Worm (Caenorhabditis elegans) whole organism, early embryonic: Measurements from ENCODE around the gene elmd-1.

Source experiments
- B0310.2 ChIP-seq: sonication (generic microtip); optimal IDR thresholded peaks from 2 replicates; lab custom pipeline; 2016; ENCODE audit warnings: mild to moderate bottlenecking, missing genetic modification characterization, missing compliant biosample characterization
- aly-1 ChIP-seq: sonication (generic microtip); optimal IDR thresholded peaks from 2 replicates; lab custom pipeline; 2016; ENCODE audit warnings: missing genetic modification characterization, missing compliant biosample characterization
- ama-1 ChIP-seq: fragments of 150-350 bp; optimal IDR thresholded peaks from 2 replicates; lab custom pipeline; 2014

- TF ChIP-seq aly-1 (tag; lab: Kevin White, UChicago) (no peak), ama-1 (no peak), B0310.2 (tag; lab: Kevin White, UChicago) (no peak)
Observed at ce11 chrIII:3349061-3349460, 40.7 kb upstream of the elmd-1 start.
